Fruit fly (Drosophila melanogaster): Measurements from ENCODE around the gene Tbca.

- TF ChIP-seq ttk (optimal IDR thresholded peaks at IDR 0.05) (no peak), h (optimal IDR thresholded peaks at IDR 0.05) (no peak)
Observed at dm6 chr3R:31743279-31743678, at the start of gene Tbca.

All from Kc167 (cell line).